Worm (Caenorhabditis elegans) whole organism, L4 larva: ENCODE results near the gene mrpl-11.

Experiments
- lsy-2 ChIP-seq, 2 experiments: fragments of 150-350 bp in 1 of 2; sonication (generic microtip) in 1 of 2; optimal IDR thresholded peaks; 2 replicates each; lab custom pipeline; 2014 to 2017; ENCODE audit warnings: missing biosample characterization in 2 of 2, missing genetic modification characterization in 2 of 2
- madf-5 ChIP-seq, 2 experiments: fragments of 200-800 bp; sonication (Bioruptor generic); IDR thresholded peaks; 2 replicates each; pipeline ENCODE4 v1.3.6; 2022; ENCODE audit warnings: missing compliant biosample characterization in 2 of 2, missing genetic modification characterization in 2 of 2

The mrpl-11 gene

ce11 chrIII:8767889-8768361, 50.5 kb downstream of the mrpl-11 start, which contains the start of gene mtss-1 (continued):
- TF ChIP-seq lsy-2 (tag; optimal IDR thresholded peaks at IDR 0.05; lab: Kevin White, UChicago) (peak in 1 of 2 experiments; percentile 58), madf-5 (GFP tag; IDR thresholded peaks at IDR 0.05; lab: Robert Waterston, UW) (no peak)
